Worm (Caenorhabditis elegans) whole organism, L2 larva: ENCODE data around the gene T21D12.11.

Source experiments
- ZK546.5 ChIP-seq: sonication (generic microtip); optimal IDR thresholded peaks from 2 replicates; lab custom pipeline; 2017; ENCODE audit warnings: missing biosample characterization, missing genetic modification characterization
- aly-2 ChIP-seq: fragments of 150-350 bp; optimal IDR thresholded peaks from 2 replicates; lab custom pipeline; 2014; ENCODE audit warnings: missing biosample characterization, missing genetic modification characterization
- blmp-1 ChIP-seq: sonication (generic microtip); optimal IDR thresholded peaks from 2 replicates; lab custom pipeline; 2017; ENCODE audit warnings: missing genetic modification characterization, mild to moderate bottlenecking, missing compliant biosample characterization, antibody characterized with exemption, moderate library complexity; ENCODE audit not compliant: insufficient read depth
- ceh-16 ChIP-seq: fragments of 150-350 bp; optimal IDR thresholded peaks from 2 replicates; lab custom pipeline; 2014; ENCODE audit warnings: missing biosample characterization, missing genetic modification characterization
- fos-1 ChIP-seq: fragments of 150-350 bp; optimal IDR thresholded peaks from 2 replicates; lab custom pipeline; 2014; ENCODE audit warnings: missing biosample characterization, missing genetic modification characterization
- gmeb-1 ChIP-seq: fragments of 150-350 bp; optimal IDR thresholded peaks from 2 replicates; lab custom pipeline; 2014; ENCODE audit warnings: missing biosample characterization, missing genetic modification characterization
- lin-13 ChIP-seq: fragments of 150-350 bp; optimal IDR thresholded peaks from 2 replicates; lab custom pipeline; 2014; ENCODE audit warnings: missing biosample characterization, missing genetic modification reagents, missing genetic modification characterization
- lsy-2 ChIP-seq, 2 experiments: fragments of 150-350 bp in 1 of 2; sonication (generic microtip) in 1 of 2; optimal IDR thresholded peaks; 2 replicates each; lab custom pipeline; 2014 to 2017; ENCODE audit warnings: missing biosample characterization in 2 of 2, missing genetic modification characterization in 2 of 2
- mab-5 ChIP-seq: fragments of 150-350 bp; optimal IDR thresholded peaks from 2 replicates; lab custom pipeline; 2014; ENCODE audit warnings: missing biosample characterization, missing genetic modification characterization
- nhr-21 ChIP-seq: fragments of 150-350 bp; optimal IDR thresholded peaks from 2 replicates; lab custom pipeline; 2014; ENCODE audit warnings: missing biosample characterization, missing genetic modification characterization
- nhr-25 ChIP-seq: fragments of 150-350 bp; sonication (generic microtip); optimal IDR thresholded peaks from 3 replicates; lab custom pipeline; 2014; ENCODE audit warnings: missing biosample characterization, missing genetic modification characterization
- skn-1 ChIP-seq: sonication (generic microtip); optimal IDR thresholded peaks from 2 replicates; lab custom pipeline; 2017; ENCODE audit warnings: missing biosample characterization, missing genetic modification characterization
- unc-62 ChIP-seq: fragments of 150-350 bp; optimal IDR thresholded peaks from 2 replicates; lab custom pipeline; 2014; ENCODE audit warnings: missing biosample characterization, missing genetic modification reagents, missing genetic modification characterization
- ztf-11 ChIP-seq: sonication (generic microtip); optimal IDR thresholded peaks from 2 replicates; lab custom pipeline; 2017; ENCODE audit warnings: missing biosample characterization, missing genetic modification characterization

ce11 chrIV:247494-247893, 21.7 kb upstream of the T21D12.11 start:
- peak; percentile 80 for TF ChIP-seq nhr-21 (tag; lab: Kevin White, UChicago)
- no peak for TF ChIP-seq ztf-11 (tag; lab: Kevin White, UChicago)
- no peak for TF ChIP-seq aly-2
- no peak for TF ChIP-seq ceh-16 (tag; lab: Kevin White, UChicago)
- TF ChIP-seq fos-1 (tag; lab: Kevin White, UChicago): peak; percentile 52
- TF ChIP-seq mab-5 (tag; lab: Kevin White, UChicago): peak; percentile 40
- no peak for TF ChIP-seq unc-62 (GFP tag; lab: Kevin White, UChicago)
- TF ChIP-seq ZK546.5 (tag; lab: Kevin White, UChicago): no peak
- peak; percentile 56 for TF ChIP-seq gmeb-1 (tag; lab: Kevin White, UChicago)
- peak; percentile 73 for TF ChIP-seq blmp-1 (tag; lab: Kevin White, UChicago)
- TF ChIP-seq skn-1 (tag; lab: Kevin White, UChicago): no peak
- TF ChIP-seq lin-13 (GFP tag; lab: Kevin White, UChicago): no peak
- TF ChIP-seq nhr-25 (tag; lab: Kevin White, UChicago): peak; percentile 75
- no peak for TF ChIP-seq lsy-2 (tag; optimal IDR thresholded peaks at IDR 0.05; lab: Kevin White, UChicago)
